Worm (Caenorhabditis elegans): Measurements from ENCODE around the gene T28C6.3.

ce11 chrIV:8869624-8870023, 49.5 kb downstream of the T28C6.3 start, which contains the start of gene npp-23:
- TF ChIP-seq nhr-237 (tag; optimal IDR thresholded peaks at IDR 0.05) (no peak), nhr-11 (tag; optimal IDR thresholded peaks at IDR 0.05) (no peak), nhr-28 (tag; optimal IDR thresholded peaks at IDR 0.05) (no peak), unc-62 (GFP tag; optimal IDR thresholded peaks at IDR 0.05) (no peak), nhr-76 (tag; optimal IDR thresholded peaks at IDR 0.05) (no peak), ZK546.5 (tag; optimal IDR thresholded peaks at IDR 0.05) (no peak), lin-39 (tag; optimal IDR thresholded peaks at IDR 0.05) (no peak), lin-15B (tag; optimal IDR thresholded peaks at IDR 0.05) (peak; percentile 49), elt-1 (tag; optimal IDR thresholded peaks at IDR 0.05) (no peak), nhr-23 (tag; optimal IDR thresholded peaks at IDR 0.05) (peak; percentile 43), ceh-28 (tag; optimal IDR thresholded peaks at IDR 0.05) (no peak), nhr-67 (tag; optimal IDR thresholded peaks at IDR 0.05) (no peak)
